Fruit fly (Drosophila melanogaster) whole organism, embryonic: ENCODE measurements around the gene CG34409.
A peak's percentile ranks its signal among the peaks of the same experiment; 100 is the strongest.

Experiments
- Adf1 ChIP-seq: fragments of 200-800 bp; sonication (Bioruptor generic); IDR thresholded peaks from 2 replicates; pipeline ENCODE4 v1.3.6; 2022; ENCODE audit warnings: missing biosample characterization, missing genetic modification characterization
- Aef1 ChIP-seq: fragments of 200-800 bp; sonication (Bioruptor generic); IDR thresholded peaks from 3 replicates; pipeline ENCODE4 v1.3.6; 2022; ENCODE audit warnings: missing biosample characterization, missing genetic modification characterization
- CG10321 ChIP-seq: fragments of 200-800 bp; sonication (Bioruptor generic); IDR thresholded peaks from 2 replicates; pipeline ENCODE4 v1.3.6; 2022; ENCODE audit warnings: missing biosample characterization, missing genetic modification characterization
- CG10431 ChIP-seq: fragments of 200-800 bp; sonication (Bioruptor generic); optimal IDR thresholded peaks from 3 replicates; lab custom pipeline; 2018; ENCODE audit warnings: missing biosample characterization, mild to moderate bottlenecking, missing genetic modification characterization
- CG10462 ChIP-seq: fragments of 200-800 bp; sonication (Bioruptor generic); optimal IDR thresholded peaks from 2 replicates; lab custom pipeline; 2016; ENCODE audit warnings: missing biosample characterization, missing genetic modification characterization
- CG10979 ChIP-seq: fragments of 200-800 bp; sonication (Bioruptor generic); optimal IDR thresholded peaks from 2 replicates; lab custom pipeline; 2018; ENCODE audit warnings: missing biosample characterization, mild to moderate bottlenecking, missing genetic modification characterization, moderate library complexity
- CG11398 ChIP-seq: fragments of 200-800 bp; sonication (Bioruptor generic); optimal IDR thresholded peaks from 2 replicates; lab custom pipeline; 2016; ENCODE audit warnings: missing biosample characterization, missing genetic modification characterization
- CG12769 ChIP-seq: fragments of 200-800 bp; sonication (Bioruptor generic); optimal IDR thresholded peaks from 2 replicates; lab custom pipeline; 2019; ENCODE audit warnings: missing biosample characterization, mild to moderate bottlenecking, missing genetic modification characterization, moderate library complexity
- CG12942 ChIP-seq: fragments of 200-800 bp; sonication (Bioruptor generic); optimal IDR thresholded peaks from 3 replicates; lab custom pipeline; 2016; ENCODE audit warnings: missing biosample characterization, missing genetic modification characterization
- CG18599 ChIP-seq: fragments of 200-800 bp; sonication (Bioruptor generic); optimal IDR thresholded peaks from 3 replicates; lab custom pipeline; 2017; ENCODE audit warnings: missing biosample characterization, missing genetic modification characterization, mild to moderate bottlenecking, moderate library complexity, missing genetic modification reagents
- CG2116 ChIP-seq: fragments of 200-800 bp; sonication (Bioruptor generic); optimal IDR thresholded peaks from 3 replicates; lab custom pipeline; 2018; ENCODE audit warnings: missing biosample characterization, mild to moderate bottlenecking, missing genetic modification characterization
- CG2202 ChIP-seq: fragments of 200-800 bp; sonication (Bioruptor generic); optimal IDR thresholded peaks from 2 replicates; lab custom pipeline; 2018; ENCODE audit warnings: missing biosample characterization, mild to moderate bottlenecking, missing genetic modification characterization
- CG32767 ChIP-seq: fragments of 200-800 bp; sonication (Bioruptor generic); IDR thresholded peaks from 2 replicates; pipeline ENCODE4 v1.3.6; 2022; ENCODE audit warnings: missing biosample characterization, missing genetic modification characterization
- CG33557 ChIP-seq: fragments of 200-800 bp; sonication (Bioruptor generic); optimal IDR thresholded peaks from 2 replicates; lab custom pipeline; 2019; ENCODE audit warnings: missing biosample characterization, mild to moderate bottlenecking, missing genetic modification characterization, moderate library complexity
- CG34376 ChIP-seq: fragments of 200-800 bp; sonication (Bioruptor generic); optimal IDR thresholded peaks from 2 replicates; lab custom pipeline; 2018; ENCODE audit warnings: missing biosample characterization, mild to moderate bottlenecking, missing genetic modification characterization
- CG5180 ChIP-seq: fragments of 200-800 bp; sonication (Bioruptor generic); optimal IDR thresholded peaks from 3 replicates; lab custom pipeline; 2017; ENCODE audit warnings: missing biosample characterization, missing genetic modification characterization, mild to moderate bottlenecking, moderate library complexity, missing genetic modification reagents
- CG7357 ChIP-seq: fragments of 200-800 bp; sonication (Bioruptor generic); IDR thresholded peaks from 3 replicates; pipeline ENCODE4 v1.3.6; 2022; ENCODE audit warnings: missing biosample characterization, missing genetic modification characterization
- CG7556 ChIP-seq: fragments of 200-800 bp; sonication (Bioruptor generic); optimal IDR thresholded peaks from 2 replicates; lab custom pipeline; 2017; ENCODE audit warnings: missing biosample characterization, mild to moderate bottlenecking, missing genetic modification characterization
- CG7745 ChIP-seq: fragments of 200-800 bp; sonication (Bioruptor generic); optimal IDR thresholded peaks from 2 replicates; lab custom pipeline; 2018; ENCODE audit warnings: missing biosample characterization, mild to moderate bottlenecking, missing genetic modification characterization, moderate library complexity
- CG8089 ChIP-seq: fragments of 200-800 bp; sonication (Bioruptor generic); optimal IDR thresholded peaks from 3 replicates; lab custom pipeline; 2016; ENCODE audit warnings: missing biosample characterization, missing genetic modification characterization
- CG8765 ChIP-seq: fragments of 200-800 bp; sonication (Bioruptor generic); IDR thresholded peaks from 2 replicates; pipeline ENCODE4 v1.3.6; 2022; ENCODE audit warnings: missing biosample characterization, missing genetic modification characterization
- CG9876 ChIP-seq: fragments of 200-800 bp; sonication (Bioruptor generic); optimal IDR thresholded peaks from 2 replicates; lab custom pipeline; 2016; ENCODE audit warnings: missing biosample characterization, missing genetic modification characterization
- ERR ChIP-seq: fragments of 200-800 bp; sonication (Bioruptor generic); optimal IDR thresholded peaks from 2 replicates; lab custom pipeline; 2016; ENCODE audit warnings: missing biosample characterization, missing genetic modification characterization
- Fer1 ChIP-seq: fragments of 200-800 bp; sonication (Bioruptor generic); optimal IDR thresholded peaks from 2 replicates; lab custom pipeline; 2017; ENCODE audit warnings: missing biosample characterization, mild to moderate bottlenecking, missing genetic modification characterization
- MESR4 ChIP-seq: fragments of 200-800 bp; sonication (Bioruptor generic); optimal IDR thresholded peaks from 2 replicates; lab custom pipeline; 2018; ENCODE audit warnings: missing biosample characterization, mild to moderate bottlenecking, missing genetic modification characterization, moderate library complexity
- Max ChIP-seq: fragments of 200-800 bp; sonication (Bioruptor generic); optimal IDR thresholded peaks from 2 replicates; lab custom pipeline; 2016; ENCODE audit warnings: missing biosample characterization, mild to moderate bottlenecking, missing genetic modification characterization
- Nf-YC ChIP-seq: fragments of 200-800 bp; optimal IDR thresholded peaks from 3 replicates; lab custom pipeline; 2019; ENCODE audit warnings: missing biosample characterization, mild to moderate bottlenecking, missing genetic modification characterization, moderate library complexity
- NfI ChIP-seq: fragments of 200-800 bp; sonication (Bioruptor generic); optimal IDR thresholded peaks from 3 replicates; lab custom pipeline; 2018; ENCODE audit warnings: missing biosample characterization, mild to moderate bottlenecking, missing genetic modification characterization, moderate library complexity
- Ptx1 ChIP-seq: fragments of 200-800 bp; sonication (Bioruptor generic); IDR thresholded peaks from 2 replicates; pipeline ENCODE4 v1.3.6; 2022; ENCODE audit warnings: missing biosample characterization, missing genetic modification characterization
- Side ChIP-seq: fragments of 200-800 bp; sonication (Bioruptor generic); optimal IDR thresholded peaks from 2 replicates; lab custom pipeline; 2016; ENCODE audit warnings: missing biosample characterization, missing genetic modification characterization
- TFAM ChIP-seq: fragments of 200-800 bp; sonication (Bioruptor generic); optimal IDR thresholded peaks from 2 replicates; lab custom pipeline; 2017; ENCODE audit warnings: missing biosample characterization, missing genetic modification characterization, inconsistent platforms
- Vsx1 ChIP-seq: fragments of 200-800 bp; sonication (Bioruptor generic); optimal IDR thresholded peaks from 2 replicates; lab custom pipeline; 2017; ENCODE audit warnings: missing biosample characterization, mild to moderate bottlenecking, missing genetic modification characterization, missing genetic modification reagents
- Xbp1 ChIP-seq: fragments of 200-800 bp; sonication (Bioruptor generic); optimal IDR thresholded peaks from 3 replicates; lab custom pipeline; 2016; ENCODE audit warnings: missing biosample characterization, mild to moderate bottlenecking, missing genetic modification characterization
- aop ChIP-seq: fragments of 200-800 bp; sonication (Bioruptor generic); IDR thresholded peaks from 2 replicates; pipeline ENCODE4 v1.3.6; 2022; ENCODE audit warnings: missing biosample characterization, missing genetic modification characterization
- ap ChIP-seq: fragments of 200-800 bp; sonication (Bioruptor generic); IDR thresholded peaks from 2 replicates; pipeline ENCODE4 v1.3.6; 2022; ENCODE audit warnings: missing biosample characterization, missing genetic modification characterization
- ara ChIP-seq: fragments of 200-800 bp; sonication (Bioruptor generic); IDR thresholded peaks from 2 replicates; pipeline ENCODE4 v1.3.6; 2022; ENCODE audit warnings: missing biosample characterization, missing genetic modification characterization
- ato ChIP-seq: fragments of 200-800 bp; sonication (Bioruptor generic); IDR thresholded peaks from 2 replicates; pipeline ENCODE4 v1.3.6; 2022; ENCODE audit warnings: missing biosample characterization, missing genetic modification characterization; ENCODE audit not compliant: partially characterized antibody
- bcd ChIP-seq: fragments of 200-800 bp; sonication (Bioruptor generic); optimal IDR thresholded peaks from 2 replicates; lab custom pipeline; 2017; ENCODE audit warnings: missing biosample characterization, mild to moderate bottlenecking, missing genetic modification characterization
- dysf ChIP-seq: fragments of 200-800 bp; sonication (Bioruptor generic); IDR thresholded peaks from 3 replicates; pipeline ENCODE4 v1.3.6; 2022; ENCODE audit warnings: missing biosample characterization, missing genetic modification characterization
- eve ChIP-seq, 2 experiments: fragments of >200 bp; optimal IDR thresholded peaks; 2 replicates each; lab custom pipeline; 2017; ENCODE audit warnings: missing biosample characterization in 2 of 2, missing genetic modification characterization in 2 of 2
- gce ChIP-seq: fragments of 200-800 bp; sonication (Bioruptor generic); IDR thresholded peaks from 3 replicates; pipeline ENCODE4 v1.3.6; 2022; ENCODE audit warnings: missing biosample characterization, missing genetic modification characterization
- her ChIP-seq: fragments of 200-800 bp; sonication (Bioruptor generic); optimal IDR thresholded peaks from 2 replicates; lab custom pipeline; 2016; ENCODE audit warnings: missing biosample characterization, missing genetic modification characterization
- hth ChIP-seq: fragments of >200 bp; optimal IDR thresholded peaks from 2 replicates; lab custom pipeline; 2017; ENCODE audit warnings: inconsistent platforms
- onecut ChIP-seq: fragments of 200-800 bp; sonication (Bioruptor generic); IDR thresholded peaks from 2 replicates; pipeline ENCODE4 v1.3.6; 2022; ENCODE audit warnings: missing biosample characterization, missing genetic modification characterization
- psq ChIP-seq: fragments of 200-800 bp; sonication (Bioruptor generic); optimal IDR thresholded peaks from 2 replicates; lab custom pipeline; 2017; ENCODE audit warnings: missing biosample characterization, missing genetic modification characterization
- slou ChIP-seq: fragments of 200-800 bp; sonication (Bioruptor generic); optimal IDR thresholded peaks from 3 replicates; lab custom pipeline; 2016; ENCODE audit warnings: missing biosample characterization, missing genetic modification characterization
- stc ChIP-seq: fragments of 200-800 bp; sonication (Bioruptor generic); IDR thresholded peaks from 2 replicates; pipeline ENCODE4 v1.3.6; 2022; ENCODE audit warnings: missing biosample characterization, missing genetic modification characterization
- tio ChIP-seq: fragments of 200-800 bp; sonication (Bioruptor generic); optimal IDR thresholded peaks from 2 replicates; lab custom pipeline; 2017; ENCODE audit warnings: missing biosample characterization, missing genetic modification characterization, inconsistent platforms
- tll ChIP-seq, 2 experiments: fragments of 200-800 bp in 1 of 2; fragments of >200 bp in 1 of 2; sonication (Bioruptor generic) in 1 of 2; optimal IDR thresholded peaks; 2 replicates each; lab custom pipeline; 2017 to 2019; ENCODE audit warnings: missing biosample characterization in 2 of 2, missing genetic modification characterization in 2 of 2, mild to moderate bottlenecking in 1 of 2, moderate library complexity in 1 of 2
- twi ChIP-seq: fragments of 200-800 bp; optimal IDR thresholded peaks from 2 replicates; lab custom pipeline; 2019; ENCODE audit warnings: missing biosample characterization, mild to moderate bottlenecking, missing genetic modification characterization, moderate library complexity
- unpg ChIP-seq: fragments of 200-800 bp; sonication (Bioruptor generic); optimal IDR thresholded peaks from 3 replicates; lab custom pipeline; 2018; ENCODE audit warnings: missing biosample characterization, mild to moderate bottlenecking, missing genetic modification characterization, moderate library complexity

Gene CG34409

DNA sequence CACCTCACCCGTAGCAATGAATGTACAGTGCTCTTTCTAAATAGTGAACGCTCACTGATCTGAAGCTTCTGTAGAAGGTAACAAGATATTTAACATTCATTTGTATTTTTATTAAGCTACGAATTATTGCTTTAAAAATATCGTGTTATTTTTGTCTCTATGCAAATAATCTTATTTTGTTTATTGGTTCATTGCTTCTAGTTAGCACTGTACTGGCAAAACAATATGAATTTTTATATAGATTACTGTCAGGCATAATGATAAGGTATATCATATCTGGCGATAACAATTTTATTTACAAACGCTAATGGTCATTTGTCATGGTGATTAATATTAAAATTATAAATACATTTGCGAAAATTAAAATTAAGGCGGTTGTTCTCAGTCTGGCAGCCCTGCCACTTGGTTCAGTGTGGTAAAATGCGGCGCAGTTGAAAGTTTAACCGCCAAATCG lies 25.4 kb upstream of the CG34409 start, which contains the start of gene CG9471 (continued):
- TF ChIP-seq TFAM (GFP tag; lab: Kevin White, UChicago), result peak; percentile 38
- peak; percentile 96 for TF ChIP-seq Ptx1
- TF ChIP-seq ara, result peak; percentile 91
- peak; percentile 71 for TF ChIP-seq Adf1 (GFP tag; lab: Robert Waterston, UW)
- peak; percentile 91 for TF ChIP-seq Aef1 (GFP tag; lab: Robert Waterston, UW)
- TF ChIP-seq CG12769 (tag; lab: Kevin White, UChicago), result peak; percentile 92
- TF ChIP-seq CG10462 (GFP tag; lab: Kevin White, UChicago), result peak; percentile 83
- TF ChIP-seq CG8765 (GFP tag; lab: Robert Waterston, UW), result peak; percentile 70; the same call in 1 of the 2 replicates
- TF ChIP-seq CG7556 (GFP tag; lab: Kevin White, UChicago), result peak; percentile 90
- peak; percentile 83 for TF ChIP-seq CG7357 (GFP tag; lab: Robert Waterston, UW)
- peak; percentile 69 for TF ChIP-seq CG2116 (GFP tag; lab: Kevin White, UChicago)
- peak; percentile 82 for TF ChIP-seq Nf-YC (tag; lab: Kevin White, UChicago)
- peak; percentile 73 for TF ChIP-seq twi (tag; lab: Kevin White, UChicago)
- TF ChIP-seq eve (GFP tag; optimal IDR thresholded peaks at IDR 0.05; lab: Kevin White, UChicago), result no peak
- peak; percentile 80; the same call in 2 of the 3 replicates for TF ChIP-seq gce (GFP tag; lab: Robert Waterston, UW)
- TF ChIP-seq ap (GFP tag; lab: Robert Waterston, UW), result peak; percentile 90
- TF ChIP-seq slou (GFP tag; lab: Kevin White, UChicago), result peak; percentile 91
- TF ChIP-seq Side (GFP tag; lab: Kevin White, UChicago), result peak; percentile 88
- TF ChIP-seq her (GFP tag; lab: Kevin White, UChicago), result peak; percentile 81
- TF ChIP-seq NfI, result peak; percentile 91
- no peak for TF ChIP-seq hth
- peak; percentile 77 for TF ChIP-seq CG8089 (GFP tag; lab: Kevin White, UChicago)
- TF ChIP-seq aop, result peak; percentile 80
- TF ChIP-seq Xbp1 (GFP tag; lab: Kevin White, UChicago), result peak; percentile 95
- peak; percentile 86 for TF ChIP-seq CG10979 (tag; lab: Kevin White, UChicago)
- peak; percentile 87 for TF ChIP-seq bcd
- peak; percentile 67 for TF ChIP-seq CG10321 (GFP tag; lab: Robert Waterston, UW)
- no peak for TF ChIP-seq tio
- peak; percentile 70 for TF ChIP-seq CG5180
- peak; percentile 26 for TF ChIP-seq MESR4 (GFP tag; lab: Kevin White, UChicago)
- TF ChIP-seq psq (GFP tag; lab: Kevin White, UChicago), result peak; percentile 57
- peak; percentile 87 for TF ChIP-seq CG34376 (GFP tag; lab: Kevin White, UChicago)
- TF ChIP-seq CG12942 (GFP tag; lab: Kevin White, UChicago), result peak; percentile 88
- TF ChIP-seq CG10431 (GFP tag; lab: Kevin White, UChicago), result peak; percentile 62
- TF ChIP-seq ERR (GFP tag; lab: Kevin White, UChicago), result peak; percentile 90
- peak; percentile 88; the same call in 1 of the 2 replicates for TF ChIP-seq CG32767 (GFP tag; lab: Robert Waterston, UW)
- TF ChIP-seq CG2202 (tag; lab: Kevin White, UChicago), result peak; percentile 76
- TF ChIP-seq CG9876, result peak; percentile 79
- peak; percentile 94 for TF ChIP-seq unpg (GFP tag; lab: Kevin White, UChicago)
- TF ChIP-seq CG7745 (tag; lab: Kevin White, UChicago), result peak; percentile 58
- peak; percentile 82 for TF ChIP-seq CG33557 (GFP tag; lab: Kevin White, UChicago)
- peak; percentile 80 for TF ChIP-seq onecut
- no peak for TF ChIP-seq tll (GFP tag; optimal IDR thresholded peaks at IDR 0.05; lab: Kevin White, UChicago)
- TF ChIP-seq stc (GFP tag; lab: Robert Waterston, UW), result peak; percentile 94
- peak; percentile 94 for TF ChIP-seq CG18599 (GFP tag; lab: Kevin White, UChicago)
- no peak for TF ChIP-seq ato (GFP tag; lab: Robert Waterston, UW)
- peak; percentile 94 for TF ChIP-seq Fer1
- peak; percentile 74 for TF ChIP-seq Vsx1 (GFP tag; lab: Kevin White, UChicago)
- TF ChIP-seq CG11398 (GFP tag; lab: Kevin White, UChicago), result peak; percentile 35
- TF ChIP-seq dysf (GFP tag; lab: Robert Waterston, UW), result peak; percentile 94
- peak; percentile 86 for TF ChIP-seq Max (GFP tag; lab: Kevin White, UChicago)
